Worm (Caenorhabditis elegans): ENCODE measurements around the gene mmab-1.

DNA sequence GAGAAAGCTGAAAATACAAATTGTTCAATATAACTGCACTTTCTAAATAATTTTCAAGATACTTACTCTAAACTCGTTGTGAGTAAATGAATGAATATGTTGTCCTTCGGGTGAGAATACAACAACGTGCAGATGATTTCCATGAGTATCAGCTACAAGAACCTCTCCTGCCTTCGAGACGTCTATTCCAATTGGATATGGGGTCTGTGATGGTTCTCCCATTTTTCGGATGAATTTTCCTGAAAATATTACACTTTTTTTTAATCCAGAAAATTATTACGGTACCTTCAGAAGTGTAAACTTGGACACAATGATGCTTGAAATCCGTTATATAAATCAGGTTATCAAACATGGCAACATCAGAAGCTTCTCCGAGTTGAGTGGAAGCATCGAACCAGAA lies 26.6 kb downstream of the mmab-1 start:
- TF ChIP-seq nhr-28 (tag; optimal IDR thresholded peaks at IDR 0.05) (no peak), fkh-10 (GFP tag; optimal IDR thresholded peaks at IDR 0.05) (no peak), nhr-11 (tag; optimal IDR thresholded peaks at IDR 0.05) (no peak), F16B12.6 (tag; optimal IDR thresholded peaks at IDR 0.05) (no peak), pag-3 (tag; optimal IDR thresholded peaks at IDR 0.05; ENCODE audit: borderline replicate concordance, insufficient read depth) (no peak), nhr-12 (tag; optimal IDR thresholded peaks at IDR 0.05) (no peak), egl-27 (tag; optimal IDR thresholded peaks at IDR 0.05) (no peak), aly-2 (tag; optimal IDR thresholded peaks at IDR 0.05) (peak; percentile 33), dsc-1 (tag; optimal IDR thresholded peaks at IDR 0.05) (no peak), unc-130 (tag; optimal IDR thresholded peaks at IDR 0.05) (no peak)

Measured in whole organism, L1 larva.